Worm (Caenorhabditis elegans) whole organism, L1 larva: ENCODE measurements around the gene hint-3.
A peak's percentile ranks its signal among the peaks of the same experiment; 100 is the strongest.

Experiments
- C16A3.4 ChIP-seq: fragments of 150-350 bp; optimal IDR thresholded peaks from 2 replicates; lab custom pipeline; 2014; ENCODE audit warnings: missing biosample characterization, missing genetic modification characterization
- Y116A8C.19 ChIP-seq: sonication (generic microtip); optimal IDR thresholded peaks from 2 replicates; lab custom pipeline; 2016; ENCODE audit warnings: missing compliant biosample characterization, missing genetic modification characterization, borderline replicate concordance
- alr-1 ChIP-seq: fragments of 200-800 bp; sonication (Bioruptor generic); optimal IDR thresholded peaks from 2 replicates; lab custom pipeline; 2018; ENCODE audit warnings: borderline replicate concordance, mild to moderate bottlenecking, missing genetic modification characterization, missing compliant biosample characterization
- aly-2 ChIP-seq: fragments of 150-350 bp; optimal IDR thresholded peaks from 2 replicates; lab custom pipeline; 2014; ENCODE audit warnings: missing biosample characterization, missing genetic modification characterization
- ama-1 ChIP-seq: fragments of 150-350 bp; optimal IDR thresholded peaks from 2 replicates; lab custom pipeline; 2014
- ceh-8 ChIP-seq: fragments of 200-800 bp; sonication (Bioruptor generic); optimal IDR thresholded peaks from 2 replicates; lab custom pipeline; 2018; ENCODE audit warnings: mild to moderate bottlenecking, missing genetic modification characterization, moderate library complexity, missing compliant biosample characterization
- ceh-82 ChIP-seq, 3 experiments: fragments of 150-350 bp in 1 of 3; sonication (generic microtip) in 2 of 3; optimal IDR thresholded peaks; 2 replicates each; lab custom pipeline; 2014 to 2017; ENCODE audit warnings: missing biosample characterization in 3 of 3, missing genetic modification characterization in 3 of 3
- ceh-88 ChIP-seq: fragments of 200-800 bp; sonication (Bioruptor generic); IDR thresholded peaks from 2 replicates; pipeline ENCODE4 v1.3.6; 2022; ENCODE audit warnings: missing genetic modification characterization, missing compliant biosample characterization
- ceh-90 ChIP-seq: sonication (generic microtip); optimal IDR thresholded peaks from 2 replicates; lab custom pipeline; 2016; ENCODE audit warnings: missing genetic modification characterization, missing compliant biosample characterization
- dpl-1 ChIP-seq, 3 experiments: fragments of 150-350 bp in 2 of 3; sonication (generic microtip) in 1 of 3; optimal IDR thresholded peaks; 2 replicates each; lab custom pipeline; 2014 to 2017; ENCODE audit warnings: missing biosample characterization in 3 of 3, missing genetic modification characterization in 3 of 3, missing genetic modification reagents in 3 of 3
- egl-27 ChIP-seq, 2 experiments: fragments of 150-350 bp in 1 of 2; sonication (generic microtip); optimal IDR thresholded peaks; 3 replicates each; lab custom pipeline; 2017 to 2018; ENCODE audit warnings: missing biosample characterization in 2 of 2, missing genetic modification characterization in 2 of 2, missing genetic modification reagents in 2 of 2
- elt-3 ChIP-seq, 6 experiments: fragments of 150-350 bp in 1 of 6; sonication (generic microtip); optimal IDR thresholded peaks; 2 replicates each; lab custom pipeline; 2017 to 2018; ENCODE audit warnings: missing biosample characterization in 6 of 6, missing genetic modification characterization in 6 of 6, inconsistent platforms in 1 of 6
- ets-5 ChIP-seq: fragments of 200-800 bp; sonication (Bioruptor generic); IDR thresholded peaks from 2 replicates; pipeline ENCODE4 v1.3.6; 2022; ENCODE audit warnings: missing genetic modification characterization, missing compliant biosample characterization
- fkh-10 ChIP-seq: sonication (generic microtip); optimal IDR thresholded peaks from 2 replicates; lab custom pipeline; 2017; ENCODE audit warnings: missing biosample characterization, missing genetic modification reagents, missing genetic modification characterization
- fkh-4 ChIP-seq: sonication (generic microtip); optimal IDR thresholded peaks from 2 replicates; lab custom pipeline; 2016; ENCODE audit warnings: missing compliant biosample characterization, missing genetic modification characterization, borderline replicate concordance
- hlh-17 ChIP-seq: fragments of 200-800 bp; sonication (Bioruptor generic); optimal IDR thresholded peaks from 2 replicates; lab custom pipeline; 2018; ENCODE audit warnings: missing genetic modification characterization, mild to moderate bottlenecking, missing compliant biosample characterization, moderate library complexity, borderline replicate concordance
- jun-1 ChIP-seq: fragments of 150-350 bp; optimal IDR thresholded peaks from 2 replicates; lab custom pipeline; 2014; ENCODE audit warnings: missing biosample characterization, missing genetic modification reagents, missing genetic modification characterization
- lin-13 ChIP-seq: fragments of 150-350 bp; optimal IDR thresholded peaks from 2 replicates; lab custom pipeline; 2014; ENCODE audit warnings: missing biosample characterization, missing genetic modification reagents, missing genetic modification characterization
- lin-14 ChIP-seq: fragments of 200-800 bp; sonication (Bioruptor generic); optimal IDR thresholded peaks from 2 replicates; lab custom pipeline; 2018; ENCODE audit warnings: mild to moderate bottlenecking, missing genetic modification characterization, moderate library complexity, missing compliant biosample characterization
- lin-35 ChIP-seq, 2 experiments: fragments of 150-350 bp; optimal IDR thresholded peaks; 2 replicates each; lab custom pipeline; 2014; ENCODE audit warnings: missing biosample characterization in 2 of 2, missing genetic modification characterization in 2 of 2, missing genetic modification reagents in 2 of 2
- lir-3 ChIP-seq: sonication (generic microtip); optimal IDR thresholded peaks from 2 replicates; lab custom pipeline; 2016; ENCODE audit warnings: mild to moderate bottlenecking, missing genetic modification characterization, moderate library complexity, missing compliant biosample characterization; ENCODE audit not compliant: poor library complexity
- mdl-1 ChIP-seq, 2 experiments: fragments of 150-350 bp; optimal IDR thresholded peaks; 2 replicates each; lab custom pipeline; 2014 to 2017; ENCODE audit warnings: missing biosample characterization in 2 of 2, missing genetic modification characterization in 2 of 2, inconsistent platforms in 1 of 2
- mef-2 ChIP-seq: fragments of 150-350 bp; optimal IDR thresholded peaks from 2 replicates; lab custom pipeline; 2014; ENCODE audit warnings: missing biosample characterization, missing genetic modification characterization
- nhr-12 ChIP-seq: sonication (generic microtip); optimal IDR thresholded peaks from 2 replicates; lab custom pipeline; 2017; ENCODE audit warnings: missing biosample characterization, missing genetic modification characterization
- nhr-19 ChIP-seq: fragments of 200-800 bp; sonication (Bioruptor generic); conservative IDR thresholded peaks from 2 replicates; pipeline ENCODE4 v1.3.6; 2022; ENCODE audit warnings: missing genetic modification characterization, missing compliant biosample characterization
- nhr-28 ChIP-seq: fragments of 150-350 bp; optimal IDR thresholded peaks from 2 replicates; lab custom pipeline; 2014; ENCODE audit warnings: missing biosample characterization, missing genetic modification characterization
- nhr-47 ChIP-seq: sonication (generic microtip); optimal IDR thresholded peaks from 2 replicates; lab custom pipeline; 2016; ENCODE audit warnings: mild to moderate bottlenecking, missing genetic modification characterization, moderate library complexity, missing compliant biosample characterization
- nhr-71 ChIP-seq: sonication (generic microtip); optimal IDR thresholded peaks from 2 replicates; lab custom pipeline; 2016; ENCODE audit warnings: mild to moderate bottlenecking, missing genetic modification characterization, moderate library complexity, missing compliant biosample characterization
- nhr-77 ChIP-seq: fragments of 150-350 bp; optimal IDR thresholded peaks from 2 replicates; lab custom pipeline; 2014; ENCODE audit warnings: missing biosample characterization, missing genetic modification characterization
- nhr-84 ChIP-seq: sonication (generic microtip); optimal IDR thresholded peaks from 2 replicates; lab custom pipeline; 2017; ENCODE audit warnings: missing biosample characterization, missing genetic modification characterization
- nhr-85 ChIP-seq: sonication (generic microtip); peaks from one replicate; lab custom pipeline; 2016; ENCODE audit warnings: missing genetic modification characterization, inconsistent platforms, missing compliant biosample characterization
- nhr-90 ChIP-seq: sonication (generic microtip); optimal IDR thresholded peaks from 2 replicates; lab custom pipeline; 2016; ENCODE audit warnings: mild to moderate bottlenecking, missing genetic modification characterization, missing compliant biosample characterization; ENCODE audit not compliant: poor library complexity
- pax-3 ChIP-seq: fragments of 200-800 bp; sonication (Bioruptor generic); optimal IDR thresholded peaks from 2 replicates; lab custom pipeline; 2018; ENCODE audit warnings: mild to moderate bottlenecking, missing genetic modification characterization, moderate library complexity, missing compliant biosample characterization
- snpc-4 ChIP-seq: fragments of 150-350 bp; optimal IDR thresholded peaks from 2 replicates; lab custom pipeline; 2014; ENCODE audit warnings: missing biosample characterization, missing genetic modification characterization
- snu-23 ChIP-seq: sonication (generic microtip); optimal IDR thresholded peaks from 2 replicates; lab custom pipeline; 2016; ENCODE audit warnings: missing genetic modification characterization, missing compliant biosample characterization
- sup-37 ChIP-seq: fragments of 200-800 bp; sonication (Bioruptor generic); optimal IDR thresholded peaks from 2 replicates; lab custom pipeline; 2018; ENCODE audit warnings: mild to moderate bottlenecking, missing genetic modification characterization, missing compliant biosample characterization
- tbx-2 ChIP-seq: sonication (generic microtip); optimal IDR thresholded peaks from 2 replicates; lab custom pipeline; 2016; ENCODE audit warnings: missing genetic modification characterization, missing compliant biosample characterization
- unc-130 ChIP-seq: fragments of 150-350 bp; optimal IDR thresholded peaks from 2 replicates; lab custom pipeline; 2017; ENCODE audit warnings: missing biosample characterization, missing genetic modification characterization, inconsistent platforms
- unc-62 ChIP-seq: fragments of 150-350 bp; optimal IDR thresholded peaks from 2 replicates; lab custom pipeline; 2014; ENCODE audit warnings: missing biosample characterization, missing genetic modification reagents, missing genetic modification characterization
- unc-86 ChIP-seq: sonication (generic microtip); optimal IDR thresholded peaks from 2 replicates; lab custom pipeline; 2016; ENCODE audit warnings: missing genetic modification characterization, missing compliant biosample characterization
- unc-98 ChIP-seq: fragments of 200-800 bp; sonication (Bioruptor generic); IDR thresholded peaks from 2 replicates; pipeline ENCODE4 v1.3.6; 2022; ENCODE audit warnings: missing genetic modification characterization, missing compliant biosample characterization
- xbp-1 ChIP-seq: sonication (generic microtip); optimal IDR thresholded peaks from 2 replicates; lab custom pipeline; 2016; ENCODE audit warnings: missing genetic modification characterization, missing compliant biosample characterization
- ztf-11 ChIP-seq, 2 experiments: sonication (generic microtip); optimal IDR thresholded peaks; 2 replicates each; lab custom pipeline; 2016 to 2017; ENCODE audit warnings: missing genetic modification characterization in 2 of 2, missing biosample characterization in 1 of 2, missing compliant biosample characterization in 1 of 2

The hint-3 gene

ce11 chrV:7759270-7759669 is 1.0 kb upstream of the hint-3 start (continued):
- TF ChIP-seq C16A3.4 (tag; lab: Kevin White, UChicago) (peak; percentile 20), pax-3 (tag; lab: Kevin White, UChicago) (no peak), unc-86 (tag; lab: Kevin White, UChicago) (no peak), tbx-2 (tag; lab: Kevin White, UChicago) (peak; percentile 56), mdl-1 (tag; optimal IDR thresholded peaks at IDR 0.05; lab: Kevin White, UChicago) (peak in 1 of 2 experiments; percentile 73), lin-35 (GFP tag; optimal IDR thresholded peaks at IDR 0.05; lab: Kevin White, UChicago) (peak; percentile 50 to 72), lin-14 (GFP tag; lab: Kevin White, UChicago) (peak; percentile 97), alr-1 (tag; lab: Kevin White, UChicago) (no peak), nhr-77 (no peak), Y116A8C.19 (tag; lab: Kevin White, UChicago) (no peak), unc-98 (GFP tag; lab: Robert Waterston, UW) (no peak), nhr-47 (tag; lab: Kevin White, UChicago) (peak; percentile 46), dpl-1 (GFP tag; optimal IDR thresholded peaks at IDR 0.05; lab: Kevin White, UChicago) (peak; percentile 31 to 59 (median 53)), snpc-4 (tag; lab: Kevin White, UChicago) (no peak), lin-13 (GFP tag; lab: Kevin White, UChicago) (peak; percentile 45), jun-1 (tag; lab: Kevin White, UChicago) (no peak), nhr-19 (GFP tag; lab: Robert Waterston, UW) (peak; percentile 58), hlh-17 (GFP tag; lab: Kevin White, UChicago) (no peak), snu-23 (GFP tag; lab: Kevin White, UChicago) (peak; percentile 89), fkh-4 (tag; lab: Kevin White, UChicago) (no peak), nhr-84 (tag; lab: Kevin White, UChicago) (no peak), lir-3 (tag; lab: Kevin White, UChicago) (peak; percentile 56), ztf-11 (tag; optimal IDR thresholded peaks at IDR 0.05; lab: Kevin White, UChicago) (no peak), ceh-82 (tag; optimal IDR thresholded peaks at IDR 0.05; lab: Kevin White, UChicago) (peak in 1 of 3 experiments; percentile 57), egl-27 (tag; optimal IDR thresholded peaks at IDR 0.05; lab: Kevin White, UChicago) (no peak), nhr-85 (tag; lab: Kevin White, UChicago) (peak; percentile 91), xbp-1 (tag; lab: Kevin White, UChicago) (peak; percentile 45), nhr-28 (tag; lab: Kevin White, UChicago) (no peak), unc-130 (tag; lab: Kevin White, UChicago) (peak; percentile 44), ceh-90 (tag; lab: Kevin White, UChicago) (no peak), fkh-10 (GFP tag; lab: Kevin White, UChicago) (peak; percentile 24), unc-62 (GFP tag; lab: Kevin White, UChicago) (no peak), nhr-71 (tag; lab: Kevin White, UChicago) (peak; percentile 86), ets-5 (GFP tag; lab: Robert Waterston, UW) (no peak), elt-3 (tag; optimal IDR thresholded peaks at IDR 0.05; lab: Kevin White, UChicago) (peak in 3 of 6 experiments; percentile 7 to 61 (median 26))

ce11 chrV:7761906-7762305 is 1.6 kb downstream of the hint-3 start:
- no peak for TF ChIP-seq fkh-4 (tag; lab: Kevin White, UChicago)
- no peak for TF ChIP-seq sup-37
- TF ChIP-seq ceh-88 (GFP tag; lab: Robert Waterston, UW), result no peak
- no peak for TF ChIP-seq ama-1 (lab: Kevin White, UChicago)
- TF ChIP-seq nhr-12 (tag; lab: Kevin White, UChicago), result no peak
- TF ChIP-seq aly-2 (tag; lab: Kevin White, UChicago), result no peak
- no peak for TF ChIP-seq ceh-8 (GFP tag; lab: Kevin White, UChicago)
- no peak for TF ChIP-seq mef-2 (tag; lab: Kevin White, UChicago)
- TF ChIP-seq dpl-1 (GFP tag; optimal IDR thresholded peaks at IDR 0.05; lab: Kevin White, UChicago), result no peak
- no peak for TF ChIP-seq nhr-90 (tag; lab: Kevin White, UChicago)
- no peak for TF ChIP-seq mdl-1 (tag; optimal IDR thresholded peaks at IDR 0.05; lab: Kevin White, UChicago)
